Worm (Caenorhabditis elegans): ENCODE results near the gene F54B11.9.

- TF ChIP-seq nhr-23 (tag; optimal IDR thresholded peaks at IDR 0.05) (no peak), ama-1 (optimal IDR thresholded peaks at IDR 0.05) (no peak), lin-15B (tag; optimal IDR thresholded peaks at IDR 0.05) (no peak), nhr-76 (tag; optimal IDR thresholded peaks at IDR 0.05) (no peak), nhr-67 (tag; optimal IDR thresholded peaks at IDR 0.05) (no peak), ceh-82 (tag; optimal IDR thresholded peaks at IDR 0.05) (no peak), nhr-11 (tag; optimal IDR thresholded peaks at IDR 0.05) (no peak), unc-39 (tag; optimal IDR thresholded peaks at IDR 0.05) (no peak), ztf-11 (tag; optimal IDR thresholded peaks at IDR 0.05) (no peak)
Measured at ce11 chrX:13615181-13615580, 9.8 kb downstream of the F54B11.9 start.

Data from whole organism, L3 larva.